Worm (Caenorhabditis elegans) whole organism, L4/young adult: ENCODE measurements around the gene T12B3.2.
A peak's percentile ranks its signal among the peaks of the same experiment; 100 is the strongest.

Experiments
- W03F9.2 ChIP-seq: fragments of 150-350 bp; optimal IDR thresholded peaks from 2 replicates; lab custom pipeline; 2014; ENCODE audit warnings: missing biosample characterization, missing genetic modification characterization
- dao-5 ChIP-seq: sonication (generic microtip); optimal IDR thresholded peaks from 2 replicates; lab custom pipeline; 2016; ENCODE audit warnings: missing genotype, missing genetic modification characterization, moderate library complexity, missing compliant biosample characterization
- him-1 ChIP-seq: sonication (generic microtip); optimal IDR thresholded peaks from 2 replicates; lab custom pipeline; 2016; ENCODE audit warnings: missing genotype, missing genetic modification reagents, missing genetic modification characterization, missing compliant biosample characterization

The T12B3.2 gene

DNA sequence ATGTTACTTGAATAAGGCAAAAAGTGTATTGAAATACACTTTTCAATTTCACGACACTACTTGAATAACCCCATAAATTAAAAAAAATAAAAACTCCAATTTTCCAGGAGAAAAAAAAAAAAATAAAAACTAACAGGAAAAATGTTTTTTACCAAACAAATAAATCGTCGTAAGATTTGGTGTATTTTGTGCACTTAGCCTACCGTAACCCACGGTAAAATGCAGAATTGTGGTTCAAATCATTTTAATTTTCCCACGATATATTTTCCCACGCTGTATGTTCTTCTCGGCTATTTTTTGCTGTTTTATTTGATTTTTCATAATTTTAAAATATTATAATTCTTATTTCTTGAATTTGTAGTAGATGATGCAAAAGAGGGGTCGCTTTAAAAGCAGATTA is 13.1 kb downstream of the T12B3.2 start:
- TF ChIP-seq W03F9.2 (tag; lab: Kevin White, UChicago) (no peak), dao-5 (tag; lab: Kevin White, UChicago) (no peak)

- TF ChIP-seq W03F9.2 (tag; lab: Kevin White, UChicago), result no peak
Observed at ce11 chrIV:7390126-7390766, 13.6 kb downstream of the T12B3.2 start.

- TF ChIP-seq dao-5 (tag; lab: Kevin White, UChicago) (no peak), W03F9.2 (tag; lab: Kevin White, UChicago) (no peak), him-1 (tag; lab: Kevin White, UChicago) (peak; percentile 53)
Observed at ce11 chrIV:7391534-7392343, 15.1 kb downstream of the T12B3.2 start.

- TF ChIP-seq W03F9.2 (tag; lab: Kevin White, UChicago), result no peak
- TF ChIP-seq him-1 (tag; lab: Kevin White, UChicago), result no peak
- no peak for TF ChIP-seq dao-5 (tag; lab: Kevin White, UChicago)
Observed at ce11 chrIV:7393700-7394099, 17.1 kb downstream of the T12B3.2 start, which contains the start of gene pitr-1. Gene pitr-1, plus strand, starts transcription at chrIV:7394085.

DNA sequence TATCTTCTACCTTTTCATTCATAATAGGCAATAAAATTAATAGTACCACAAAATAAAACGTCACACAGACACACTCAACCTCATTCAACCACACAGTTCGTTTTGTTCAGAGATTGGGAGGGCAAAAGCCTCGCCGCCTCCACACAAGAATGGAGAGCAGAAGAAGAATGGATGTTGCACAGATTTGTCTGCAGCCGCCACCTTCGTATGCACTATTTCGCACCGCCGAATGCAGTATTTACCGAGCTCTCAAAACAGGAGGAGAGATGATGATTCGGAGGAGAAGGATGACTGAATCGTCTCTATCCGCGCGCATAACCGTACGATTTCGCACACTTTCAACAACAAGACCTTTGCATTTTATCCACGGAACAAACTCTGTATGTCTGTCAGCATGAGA is 20.9 kb downstream of the T12B3.2 start:
- TF ChIP-seq him-1 (tag; lab: Kevin White, UChicago) (no peak), dao-5 (tag; lab: Kevin White, UChicago) (no peak), W03F9.2 (tag; lab: Kevin White, UChicago) (no peak)

- TF ChIP-seq dao-5 (tag; lab: Kevin White, UChicago) (no peak), W03F9.2 (tag; lab: Kevin White, UChicago) (no peak), him-1 (tag; lab: Kevin White, UChicago) (peak; percentile 53)
Observed at ce11 chrIV:7400502-7401118, 24.0 kb downstream of the T12B3.2 start.

ce11 chrIV:7402077-7402476 is 25.5 kb downstream of the T12B3.2 start:
- TF ChIP-seq him-1 (tag; lab: Kevin White, UChicago) (peak; percentile 83), W03F9.2 (tag; lab: Kevin White, UChicago) (no peak)

- TF ChIP-seq dao-5 (tag; lab: Kevin White, UChicago) (no peak), W03F9.2 (tag; lab: Kevin White, UChicago) (no peak), him-1 (tag; lab: Kevin White, UChicago) (no peak)
Observed at ce11 chrIV:7403422-7403821, 26.8 kb downstream of the T12B3.2 start.

DNA sequence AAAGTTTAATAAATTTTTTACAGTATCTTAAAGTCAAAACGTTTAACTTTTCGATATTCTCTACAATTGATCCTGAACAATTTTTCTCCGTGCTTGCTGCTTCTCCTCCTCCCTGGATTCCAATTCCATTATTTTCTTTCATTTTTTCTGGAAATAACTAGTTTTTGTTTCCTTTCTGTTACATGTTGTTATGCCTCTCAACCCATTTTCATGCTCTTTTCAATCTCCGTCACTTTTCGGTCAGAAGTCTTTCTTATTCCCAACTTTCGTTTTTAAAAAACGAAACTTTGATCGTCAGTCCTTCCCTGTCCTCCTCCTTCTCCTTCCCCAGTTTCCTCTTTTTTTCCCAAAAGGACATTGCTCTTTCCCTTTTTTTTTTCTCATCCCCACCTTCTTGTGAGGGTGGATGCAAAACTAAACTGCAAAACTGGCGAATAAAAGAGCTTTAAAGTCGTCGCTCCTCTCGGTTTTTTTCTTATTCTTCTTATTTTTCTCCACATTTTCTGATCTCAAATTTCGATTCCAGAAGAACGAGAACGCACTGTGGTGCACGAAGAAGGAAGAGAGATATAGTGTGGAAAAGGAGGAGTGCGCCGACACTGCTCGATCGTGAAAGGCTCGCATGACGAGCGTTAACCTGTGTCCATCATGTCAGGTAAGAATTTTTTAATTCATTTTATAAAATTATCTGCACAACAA is 28.5 kb downstream of the T12B3.2 start, which contains the start of the genes C48A7.16 and egl-19:
TSS of gene C48A7.16 (plus strand) at position 544 of the 699 bp plus-strand sequence.
TSS of gene egl-19 (plus strand) at position 649 of the 699 bp plus-strand sequence.
- no peak for TF ChIP-seq dao-5 (tag; lab: Kevin White, UChicago)
- TF ChIP-seq W03F9.2 (tag; lab: Kevin White, UChicago), result no peak
- TF ChIP-seq him-1 (tag; lab: Kevin White, UChicago), result no peak

DNA sequence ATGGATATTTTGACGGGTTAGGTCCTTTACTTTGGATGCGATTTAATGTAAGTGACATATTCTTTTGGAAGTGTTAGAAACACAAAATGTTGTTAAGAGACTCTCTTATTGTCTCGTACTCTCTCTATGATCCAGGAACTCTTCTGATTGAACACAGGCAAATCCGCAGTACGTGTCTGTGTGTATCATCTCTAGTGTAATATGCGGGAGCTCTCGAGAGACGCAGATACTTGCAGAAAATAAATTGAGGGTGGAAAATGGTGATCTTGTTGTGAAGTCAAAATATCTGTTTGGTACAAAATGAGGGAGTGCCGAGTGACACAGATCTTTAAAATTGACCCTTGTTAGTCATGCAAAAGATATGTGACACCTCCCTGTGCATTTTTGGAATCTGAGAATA is 30.1 kb downstream of the T12B3.2 start:
- no peak for TF ChIP-seq dao-5 (tag; lab: Kevin White, UChicago)
- no peak for TF ChIP-seq him-1 (tag; lab: Kevin White, UChicago)
- no peak for TF ChIP-seq W03F9.2 (tag; lab: Kevin White, UChicago)

DNA sequence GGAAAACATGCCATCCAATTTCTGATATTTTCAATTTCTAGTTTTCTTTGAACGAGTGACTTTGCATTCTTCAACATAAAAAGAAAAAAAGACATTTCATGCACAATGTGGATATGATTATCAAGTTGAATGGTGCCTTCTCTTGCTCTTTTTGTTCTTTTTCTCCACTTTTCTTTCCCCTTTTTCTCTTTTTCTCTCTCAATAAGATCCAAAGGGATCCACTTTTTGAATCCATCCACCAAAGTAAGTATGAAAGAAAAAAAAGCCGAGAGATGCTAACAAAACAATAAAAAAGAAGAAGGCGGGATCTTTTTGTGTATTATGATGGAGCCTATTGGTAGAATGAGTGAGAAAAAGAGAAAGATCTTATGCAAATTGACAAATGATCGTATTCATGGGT is 30.7 kb downstream of the T12B3.2 start:
- no peak for TF ChIP-seq dao-5 (tag; lab: Kevin White, UChicago)
- TF ChIP-seq him-1 (tag; lab: Kevin White, UChicago), result no peak
- TF ChIP-seq W03F9.2 (tag; lab: Kevin White, UChicago), result no peak

DNA sequence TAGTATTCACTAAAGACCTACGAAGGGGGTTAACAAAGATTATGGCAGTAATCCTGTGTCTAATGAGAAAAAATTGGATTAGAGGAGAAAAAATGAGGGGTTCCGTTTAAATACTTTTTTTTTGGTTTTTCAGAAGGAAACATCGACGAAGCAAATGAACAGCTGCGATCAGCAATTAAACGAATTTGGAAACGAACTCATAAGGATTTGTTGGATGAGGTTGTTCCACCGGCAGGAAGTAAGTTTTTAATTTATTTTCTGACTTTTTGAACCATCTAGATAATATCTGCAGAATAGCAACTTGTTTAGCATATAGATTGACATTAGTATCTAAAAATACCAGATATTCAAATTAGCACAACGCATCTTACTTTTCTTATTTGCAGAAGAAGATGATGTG is 37.0 kb downstream of the T12B3.2 start:
- no peak for TF ChIP-seq dao-5 (tag; lab: Kevin White, UChicago)
- no peak for TF ChIP-seq him-1 (tag; lab: Kevin White, UChicago)
- no peak for TF ChIP-seq W03F9.2 (tag; lab: Kevin White, UChicago)

DNA sequence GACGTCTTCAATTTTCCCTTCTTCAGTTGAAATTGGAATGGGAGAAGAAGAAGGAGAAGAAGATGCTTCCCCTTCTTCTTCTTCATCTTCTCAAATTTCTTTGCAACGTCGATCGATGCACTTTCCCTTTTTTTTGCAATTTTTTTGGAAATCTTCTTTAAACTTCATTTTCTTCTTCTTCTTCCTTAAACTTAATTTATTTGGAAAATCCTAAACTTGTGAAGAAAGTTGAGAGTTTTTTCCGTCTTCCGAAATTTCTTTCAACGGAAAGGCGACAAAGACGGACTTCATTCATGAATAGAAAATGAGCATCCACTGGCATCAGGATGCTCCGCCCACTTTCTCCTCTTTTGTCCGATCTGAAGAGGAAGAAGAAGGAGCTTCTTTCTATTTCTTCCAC is 37.6 kb downstream of the T12B3.2 start:
- TF ChIP-seq dao-5 (tag; lab: Kevin White, UChicago) (no peak), W03F9.2 (tag; lab: Kevin White, UChicago) (no peak), him-1 (tag; lab: Kevin White, UChicago) (no peak)
